Worm (Caenorhabditis elegans) whole organism, L1 larva: ENCODE measurements around the gene srr-8.

Source experiments
- ceh-8 ChIP-seq: fragments of 200-800 bp; sonication (Bioruptor generic); optimal IDR thresholded peaks from 2 replicates; lab custom pipeline; 2018; ENCODE audit warnings: mild to moderate bottlenecking, missing genetic modification characterization, moderate library complexity, missing compliant biosample characterization
- elt-2 ChIP-seq: sonication (generic microtip); optimal IDR thresholded peaks from 2 replicates; lab custom pipeline; 2016; ENCODE audit warnings: missing genetic modification characterization, mild to moderate bottlenecking, inconsistent platforms, missing compliant biosample characterization, missing genetic modification reagents
- fos-1 ChIP-seq: fragments of 150-350 bp; optimal IDR thresholded peaks from 2 replicates; lab custom pipeline; 2014; ENCODE audit warnings: missing biosample characterization, missing genetic modification characterization
- hlh-4 ChIP-seq: sonication (generic microtip); optimal IDR thresholded peaks from 2 replicates; lab custom pipeline; 2016; ENCODE audit warnings: mild to moderate bottlenecking, missing genetic modification characterization, missing compliant biosample characterization
- lin-15B ChIP-seq: fragments of 150-350 bp; sonication (generic microtip); optimal IDR thresholded peaks from 3 replicates; lab custom pipeline; 2014; ENCODE audit warnings: missing biosample characterization, missing genetic modification characterization
- lsy-2 ChIP-seq, 2 experiments: fragments of 150-350 bp; optimal IDR thresholded peaks; 2 replicates each; lab custom pipeline; 2014; ENCODE audit warnings: missing biosample characterization in 2 of 2, missing genetic modification characterization in 2 of 2
- snpc-4 ChIP-seq: fragments of 150-350 bp; optimal IDR thresholded peaks from 2 replicates; lab custom pipeline; 2014; ENCODE audit warnings: missing biosample characterization, missing genetic modification characterization
- unc-30 ChIP-seq: sonication (generic microtip); optimal IDR thresholded peaks from 2 replicates; lab custom pipeline; 2017; ENCODE audit warnings: missing biosample characterization, missing genetic modification characterization

DNA sequence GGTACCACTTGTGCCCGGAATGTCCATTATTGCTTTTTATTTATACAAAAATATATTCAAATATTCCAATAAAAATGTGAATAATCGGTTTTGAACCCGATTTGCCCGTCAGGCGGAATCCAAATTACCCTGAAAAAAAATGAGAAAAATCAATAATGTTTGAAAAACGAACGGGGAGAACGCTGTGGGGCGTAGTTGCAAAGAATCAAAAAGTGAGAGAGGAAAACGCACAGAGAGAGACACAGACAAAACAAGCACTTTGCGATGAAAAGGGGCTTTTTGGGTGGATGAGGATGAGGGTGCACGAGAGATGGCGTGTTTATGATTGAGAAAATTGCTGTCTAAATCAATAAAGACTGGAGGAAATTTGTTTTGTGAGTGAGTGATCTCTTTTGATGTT lies 38.5 kb upstream of the srr-8 start, which contains the start of gene tam-1:
- TF ChIP-seq ceh-8 (GFP tag; lab: Kevin White, UChicago) (no peak), lin-15B (no peak), elt-2 (no peak), fos-1 (tag; lab: Kevin White, UChicago) (no peak), lsy-2 (tag; optimal IDR thresholded peaks at IDR 0.05; lab: Kevin White, UChicago) (no peak), unc-30 (tag; lab: Kevin White, UChicago) (no peak), snpc-4 (tag; lab: Kevin White, UChicago) (no peak), hlh-4 (tag; lab: Kevin White, UChicago) (no peak)
